Worm (Caenorhabditis elegans): ENCODE results near the gene Y39A3B.7.

DNA sequence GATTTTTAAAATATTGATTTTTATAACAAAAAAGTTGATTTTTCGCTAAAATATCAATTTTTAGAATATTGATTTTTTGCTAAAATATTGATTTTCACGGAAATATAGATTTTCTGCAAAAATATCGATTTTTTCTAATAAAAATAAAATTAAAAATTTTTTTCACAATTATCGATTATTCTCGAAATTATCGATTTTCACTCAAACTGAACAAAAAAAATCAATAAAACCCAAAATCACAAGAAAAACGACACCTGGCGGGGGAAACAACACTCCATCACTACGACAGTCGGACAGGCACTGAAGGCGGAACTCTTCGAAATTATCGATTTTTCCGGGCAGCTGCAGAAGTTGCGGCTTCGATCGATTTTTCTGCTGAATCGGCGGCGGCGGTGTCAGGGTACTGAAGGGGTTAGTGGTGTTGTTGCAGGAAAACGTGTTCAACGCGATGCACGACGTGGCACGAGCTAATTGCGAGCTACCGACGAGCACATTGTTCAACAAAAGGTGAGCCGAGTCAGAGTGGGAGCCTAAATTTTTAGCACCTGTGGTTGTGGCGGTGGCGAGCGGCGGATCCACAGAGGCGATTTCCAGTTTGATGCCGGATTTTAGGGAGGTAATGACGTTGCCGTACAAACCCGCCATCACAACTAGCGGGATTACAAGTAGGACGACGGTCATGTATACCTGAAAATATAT lies 28.5 kb upstream of the Y39A3B.7 start:
- TF ChIP-seq ceh-36 (tag; optimal IDR thresholded peaks at IDR 0.05): no peak
- TF ChIP-seq ama-1 (optimal IDR thresholded peaks at IDR 0.05): no peak
- no peak for TF ChIP-seq ceh-13 (GFP tag; optimal IDR thresholded peaks at IDR 0.05)
- TF ChIP-seq scrt-1 (GFP tag; IDR thresholded peaks at IDR 0.05): no peak
- no peak for TF ChIP-seq hmbx-1 (tag; optimal IDR thresholded peaks at IDR 0.05)
- no peak for TF ChIP-seq sea-1 (GFP tag; conservative IDR thresholded peaks at IDR 0.05)
- TF ChIP-seq aly-1 (tag; optimal IDR thresholded peaks at IDR 0.05): no peak
- no peak for TF ChIP-seq tra-4 (tag; optimal IDR thresholded peaks at IDR 0.05)
- no peak for TF ChIP-seq tbx-37 (GFP tag; conservative IDR thresholded peaks at IDR 0.05)
- no peak for TF ChIP-seq flt-1 (GFP tag; IDR thresholded peaks at IDR 0.05)
- TF ChIP-seq pes-1 (GFP tag; IDR thresholded peaks at IDR 0.05): no peak
- no peak for TF ChIP-seq F13C5.2 (tag; optimal IDR thresholded peaks at IDR 0.05)

Data from whole organism, early embryonic.